Worm (Caenorhabditis elegans) whole organism, early embryonic: ENCODE measurements around the gene Y69A2AR.31.

Experiments used
- B0310.2 ChIP-seq: sonication (generic microtip); optimal IDR thresholded peaks from 2 replicates; lab custom pipeline; 2016; ENCODE audit warnings: mild to moderate bottlenecking, missing genetic modification characterization, missing compliant biosample characterization
- F13C5.2 ChIP-seq: sonication (generic microtip); optimal IDR thresholded peaks from 2 replicates; lab custom pipeline; 2017; ENCODE audit warnings: mild to moderate bottlenecking, missing genetic modification characterization, inconsistent platforms, missing compliant biosample characterization
- aly-1 ChIP-seq: sonication (generic microtip); optimal IDR thresholded peaks from 2 replicates; lab custom pipeline; 2016; ENCODE audit warnings: missing genetic modification characterization, missing compliant biosample characterization
- ama-1 ChIP-seq: fragments of 150-350 bp; optimal IDR thresholded peaks from 2 replicates; lab custom pipeline; 2014
- ceh-13 ChIP-seq: fragments of 200-800 bp; sonication (Bioruptor generic); optimal IDR thresholded peaks from 2 replicates; lab custom pipeline; 2018; ENCODE audit warnings: mild to moderate bottlenecking, missing genetic modification characterization, missing compliant biosample characterization
- ceh-36 ChIP-seq: sonication (generic microtip); optimal IDR thresholded peaks from 2 replicates; lab custom pipeline; 2016; ENCODE audit warnings: missing genetic modification characterization, inconsistent platforms, missing compliant biosample characterization
- ets-7 ChIP-seq: sonication (generic microtip); optimal IDR thresholded peaks from 2 replicates; lab custom pipeline; 2016; ENCODE audit warnings: missing genotype, missing genetic modification characterization, missing compliant biosample characterization
- flt-1 ChIP-seq: fragments of 200-800 bp; sonication (Bioruptor generic); IDR thresholded peaks from 2 replicates; pipeline ENCODE4 v1.3.6; 2022; ENCODE audit warnings: missing genetic modification characterization, missing compliant biosample characterization
- hmbx-1 ChIP-seq: sonication (generic microtip); optimal IDR thresholded peaks from 2 replicates; lab custom pipeline; 2016; ENCODE audit warnings: mild to moderate bottlenecking, missing genetic modification characterization, missing compliant biosample characterization
- hmg-4 ChIP-seq: fragments of 200-800 bp; sonication (Bioruptor generic); optimal IDR thresholded peaks from 2 replicates; lab custom pipeline; 2018; ENCODE audit warnings: mild to moderate bottlenecking, missing genetic modification characterization, missing compliant biosample characterization
- hnd-1 ChIP-seq: sonication (generic microtip); optimal IDR thresholded peaks from 2 replicates; lab custom pipeline; 2016; ENCODE audit warnings: missing genetic modification characterization, missing compliant biosample characterization
- pes-1 ChIP-seq: fragments of 200-800 bp; sonication (Bioruptor generic); IDR thresholded peaks from 2 replicates; pipeline ENCODE4 v1.3.6; 2022; ENCODE audit warnings: missing genetic modification reagents, missing genetic modification characterization, missing compliant biosample characterization
- scrt-1 ChIP-seq: fragments of 200-800 bp; sonication (Bioruptor generic); IDR thresholded peaks from 2 replicates; pipeline ENCODE4 v1.3.6; 2022; ENCODE audit warnings: missing genetic modification characterization, missing compliant biosample characterization
- sea-1 ChIP-seq: fragments of 200-800 bp; sonication (Bioruptor generic); conservative IDR thresholded peaks from 2 replicates; pipeline ENCODE4 v1.3.6; 2022; ENCODE audit warnings: missing genetic modification characterization, missing compliant biosample characterization
- tbx-11 ChIP-seq: fragments of 200-800 bp; sonication (Bioruptor generic); IDR thresholded peaks from 2 replicates; pipeline ENCODE4 v1.3.6; 2022; ENCODE audit warnings: missing genetic modification characterization, missing compliant biosample characterization
- tbx-37 ChIP-seq: fragments of 200-800 bp; sonication (Bioruptor generic); conservative IDR thresholded peaks from 2 replicates; pipeline ENCODE4 v1.3.6; 2022; ENCODE audit warnings: missing genetic modification reagents, missing genetic modification characterization, missing compliant biosample characterization
- tra-4 ChIP-seq: sonication (generic microtip); optimal IDR thresholded peaks from 2 replicates; lab custom pipeline; 2017; ENCODE audit warnings: missing genetic modification characterization, missing compliant biosample characterization

Gene Y69A2AR.31

ce11 chrIV:2640950-2641349, 22.9 kb downstream of the Y69A2AR.31 start, which contains the start of the genes mdf-2 and nduv-3:
Gene mdf-2 (minus strand): TSS chrIV:2641125.
Gene nduv-3 (plus strand): TSS chrIV:2641310.
- TF ChIP-seq ceh-13 (GFP tag; lab: Kevin White, UChicago), result no peak
- no peak for TF ChIP-seq F13C5.2 (tag; lab: Kevin White, UChicago)
- no peak for TF ChIP-seq hmbx-1 (tag; lab: Kevin White, UChicago)
- no peak for TF ChIP-seq flt-1 (GFP tag; lab: Robert Waterston, UW)
- no peak for TF ChIP-seq tbx-11 (GFP tag; lab: Robert Waterston, UW)
- no peak for TF ChIP-seq aly-1 (tag; lab: Kevin White, UChicago)
- no peak for TF ChIP-seq hnd-1 (tag; lab: Kevin White, UChicago)
- TF ChIP-seq ceh-36 (tag; lab: Kevin White, UChicago), result no peak
- no peak for TF ChIP-seq pes-1 (GFP tag; lab: Robert Waterston, UW)
- TF ChIP-seq hmg-4 (GFP tag; lab: Kevin White, UChicago), result no peak
- no peak for TF ChIP-seq scrt-1 (GFP tag; lab: Robert Waterston, UW)
- TF ChIP-seq B0310.2 (tag; lab: Kevin White, UChicago), result no peak
- no peak for TF ChIP-seq tra-4 (tag; lab: Kevin White, UChicago)
- TF ChIP-seq ama-1 (lab: Kevin White, UChicago), result no peak
- TF ChIP-seq tbx-37 (GFP tag; lab: Robert Waterston, UW), result no peak
- no peak for TF ChIP-seq ets-7
- TF ChIP-seq sea-1 (GFP tag; lab: Robert Waterston, UW), result no peak

ce11 chrIV:2639666-2640273, 24.0 kb downstream of the Y69A2AR.31 start:
- TF ChIP-seq ama-1 (lab: Kevin White, UChicago), result no peak
- TF ChIP-seq hmg-4 (GFP tag; lab: Kevin White, UChicago), result peak; percentile 12
- TF ChIP-seq hmbx-1 (tag; lab: Kevin White, UChicago), result peak; percentile 47
- TF ChIP-seq ceh-36 (tag; lab: Kevin White, UChicago), result peak; percentile 64
- peak; percentile 75; the same call in 1 of the 2 replicates for TF ChIP-seq scrt-1 (GFP tag; lab: Robert Waterston, UW)
- peak; percentile 4 for TF ChIP-seq hnd-1 (tag; lab: Kevin White, UChicago)
- peak; percentile 67 for TF ChIP-seq flt-1 (GFP tag; lab: Robert Waterston, UW)
- no peak for TF ChIP-seq aly-1 (tag; lab: Kevin White, UChicago)
- TF ChIP-seq ets-7, result peak; percentile 21
- no peak for TF ChIP-seq tra-4 (tag; lab: Kevin White, UChicago)
- TF ChIP-seq tbx-37 (GFP tag; lab: Robert Waterston, UW), result peak; percentile 52; the same call in 1 of the 2 replicates
- peak; percentile 21 for TF ChIP-seq B0310.2 (tag; lab: Kevin White, UChicago)
- peak; percentile 82 for TF ChIP-seq sea-1 (GFP tag; lab: Robert Waterston, UW)
- peak; percentile 73 for TF ChIP-seq tbx-11 (GFP tag; lab: Robert Waterston, UW)
- TF ChIP-seq F13C5.2 (tag; lab: Kevin White, UChicago), result no peak
- peak; percentile 71 for TF ChIP-seq pes-1 (GFP tag; lab: Robert Waterston, UW)
- TF ChIP-seq ceh-13 (GFP tag; lab: Kevin White, UChicago), result no peak

ce11 chrIV:2634992-2635391, 28.8 kb downstream of the Y69A2AR.31 start:
- no peak for TF ChIP-seq aly-1 (tag; lab: Kevin White, UChicago)
- no peak for TF ChIP-seq ceh-36 (tag; lab: Kevin White, UChicago)
- no peak for TF ChIP-seq F13C5.2 (tag; lab: Kevin White, UChicago)
- TF ChIP-seq B0310.2 (tag; lab: Kevin White, UChicago), result no peak
- no peak for TF ChIP-seq tbx-11 (GFP tag; lab: Robert Waterston, UW)
- no peak for TF ChIP-seq tra-4 (tag; lab: Kevin White, UChicago)
- no peak for TF ChIP-seq scrt-1 (GFP tag; lab: Robert Waterston, UW)
- no peak for TF ChIP-seq hnd-1 (tag; lab: Kevin White, UChicago)
- no peak for TF ChIP-seq pes-1 (GFP tag; lab: Robert Waterston, UW)
- no peak for TF ChIP-seq sea-1 (GFP tag; lab: Robert Waterston, UW)
- TF ChIP-seq ets-7, result no peak
- no peak for TF ChIP-seq flt-1 (GFP tag; lab: Robert Waterston, UW)
- TF ChIP-seq hmg-4 (GFP tag; lab: Kevin White, UChicago), result no peak
- TF ChIP-seq hmbx-1 (tag; lab: Kevin White, UChicago), result no peak
- no peak for TF ChIP-seq ama-1 (lab: Kevin White, UChicago)
- no peak for TF ChIP-seq ceh-13 (GFP tag; lab: Kevin White, UChicago)

- TF ChIP-seq ceh-36 (tag; lab: Kevin White, UChicago), result peak; percentile 55
- TF ChIP-seq ets-7, result no peak
- TF ChIP-seq tbx-37 (GFP tag; lab: Robert Waterston, UW), result no peak
These were observed 33.7 kb downstream of the Y69A2AR.31 start for ce11 chrIV:2630145-2630544.

ce11 chrIV:2628171-2628570, 35.6 kb downstream of the Y69A2AR.31 start, which contains the start of gene ngn-1:
Gene ngn-1 (minus strand): TSS chrIV:2628271.
- TF ChIP-seq ceh-36 (tag; lab: Kevin White, UChicago), result no peak
- no peak for TF ChIP-seq hmbx-1 (tag; lab: Kevin White, UChicago)
- TF ChIP-seq ama-1 (lab: Kevin White, UChicago), result no peak
- TF ChIP-seq tbx-37 (GFP tag; lab: Robert Waterston, UW), result no peak
- TF ChIP-seq pes-1 (GFP tag; lab: Robert Waterston, UW), result no peak
- no peak for TF ChIP-seq B0310.2 (tag; lab: Kevin White, UChicago)
- TF ChIP-seq scrt-1 (GFP tag; lab: Robert Waterston, UW), result no peak
- no peak for TF ChIP-seq hmg-4 (GFP tag; lab: Kevin White, UChicago)
- no peak for TF ChIP-seq tra-4 (tag; lab: Kevin White, UChicago)
- no peak for TF ChIP-seq tbx-11 (GFP tag; lab: Robert Waterston, UW)
- TF ChIP-seq F13C5.2 (tag; lab: Kevin White, UChicago), result no peak
- TF ChIP-seq hnd-1 (tag; lab: Kevin White, UChicago), result no peak
- TF ChIP-seq sea-1 (GFP tag; lab: Robert Waterston, UW), result no peak

- TF ChIP-seq ets-7 (no peak), ama-1 (lab: Kevin White, UChicago) (no peak), scrt-1 (GFP tag; lab: Robert Waterston, UW) (no peak), hmbx-1 (tag; lab: Kevin White, UChicago) (no peak), B0310.2 (tag; lab: Kevin White, UChicago) (no peak), hmg-4 (GFP tag; lab: Kevin White, UChicago) (no peak), tbx-37 (GFP tag; lab: Robert Waterston, UW) (no peak), tbx-11 (GFP tag; lab: Robert Waterston, UW) (no peak), aly-1 (tag; lab: Kevin White, UChicago) (no peak), ceh-13 (GFP tag; lab: Kevin White, UChicago) (no peak), pes-1 (GFP tag; lab: Robert Waterston, UW) (no peak), sea-1 (GFP tag; lab: Robert Waterston, UW) (no peak), hnd-1 (tag; lab: Kevin White, UChicago) (no peak), flt-1 (GFP tag; lab: Robert Waterston, UW) (no peak), F13C5.2 (tag; lab: Kevin White, UChicago) (no peak), tra-4 (tag; lab: Kevin White, UChicago) (no peak), ceh-36 (tag; lab: Kevin White, UChicago) (no peak)
These were observed 45.2 kb downstream of the Y69A2AR.31 start, which contains the start of gene smf-3 for ce11 chrIV:2618611-2619010. Gene smf-3 (plus strand): TSS chrIV:2618869.
